Fruit fly (Drosophila melanogaster) whole organism, embryonic: Measurements from ENCODE around the gene CG4577.

Experiments used
- B-H2 ChIP-seq: fragments of 200-800 bp; sonication (Bioruptor generic); optimal IDR thresholded peaks from 2 replicates; lab custom pipeline; 2018; ENCODE audit warnings: missing biosample characterization, mild to moderate bottlenecking, missing genetic modification characterization
- CG10147 ChIP-seq: fragments of 200-800 bp; sonication (Bioruptor generic); optimal IDR thresholded peaks from 2 replicates; lab custom pipeline; 2019; ENCODE audit warnings: missing biosample characterization, mild to moderate bottlenecking, missing genetic modification characterization, moderate library complexity
- CG10321 ChIP-seq: fragments of 200-800 bp; sonication (Bioruptor generic); IDR thresholded peaks from 2 replicates; pipeline ENCODE4 v1.3.6; 2022; ENCODE audit warnings: missing biosample characterization, missing genetic modification characterization
- CG14441 ChIP-seq: fragments of 200-800 bp; sonication (Bioruptor generic); IDR thresholded peaks from 2 replicates; pipeline ENCODE4 v1.3.6; 2022; ENCODE audit warnings: missing biosample characterization, missing genetic modification characterization
- CG15073 ChIP-seq: fragments of 200-800 bp; sonication (Bioruptor generic); optimal IDR thresholded peaks from 2 replicates; lab custom pipeline; 2016; ENCODE audit warnings: missing biosample characterization, missing genetic modification characterization
- CG17829 ChIP-seq: fragments of 200-800 bp; optimal IDR thresholded peaks from 2 replicates; lab custom pipeline; 2019; ENCODE audit warnings: missing biosample characterization, mild to moderate bottlenecking, missing genetic modification characterization, moderate library complexity
- CG34224 ChIP-seq: fragments of 200-800 bp; sonication (Bioruptor generic); IDR thresholded peaks from 3 replicates; pipeline ENCODE4 v1.3.6; 2022; ENCODE audit warnings: missing biosample characterization, missing genetic modification characterization; ENCODE audit not compliant: partially characterized antibody
- CG34376 ChIP-seq: fragments of 200-800 bp; sonication (Bioruptor generic); optimal IDR thresholded peaks from 2 replicates; lab custom pipeline; 2018; ENCODE audit warnings: missing biosample characterization, mild to moderate bottlenecking, missing genetic modification characterization
- CG4404 ChIP-seq: fragments of 200-800 bp; sonication (Bioruptor generic); IDR thresholded peaks from 2 replicates; pipeline ENCODE4 v1.3.6; 2022; ENCODE audit warnings: missing biosample characterization, missing genetic modification characterization
- CG4617 ChIP-seq: fragments of 200-800 bp; sonication (Bioruptor generic); optimal IDR thresholded peaks from 3 replicates; lab custom pipeline; 2016; ENCODE audit warnings: missing biosample characterization, missing genetic modification characterization, borderline replicate concordance
- CG7357 ChIP-seq: fragments of 200-800 bp; sonication (Bioruptor generic); IDR thresholded peaks from 3 replicates; pipeline ENCODE4 v1.3.6; 2022; ENCODE audit warnings: missing biosample characterization, missing genetic modification characterization
- CG7786 ChIP-seq: fragments of 200-800 bp; sonication (Bioruptor generic); optimal IDR thresholded peaks from 2 replicates; lab custom pipeline; 2016; ENCODE audit warnings: missing biosample characterization, missing genetic modification characterization
- CG8765 ChIP-seq: fragments of 200-800 bp; sonication (Bioruptor generic); IDR thresholded peaks from 2 replicates; pipeline ENCODE4 v1.3.6; 2022; ENCODE audit warnings: missing biosample characterization, missing genetic modification characterization
- CG8924 ChIP-seq: fragments of 200-800 bp; optimal IDR thresholded peaks from 3 replicates; lab custom pipeline; 2019; ENCODE audit warnings: missing biosample characterization, mild to moderate bottlenecking, missing genetic modification characterization, moderate library complexity
- CG8944 ChIP-seq: fragments of 200-800 bp; sonication (Bioruptor generic); optimal IDR thresholded peaks from 3 replicates; lab custom pipeline; 2016; ENCODE audit warnings: missing biosample characterization, missing genetic modification characterization
- CG9215 ChIP-seq: fragments of 200-800 bp; sonication (Bioruptor generic); IDR thresholded peaks from 2 replicates; pipeline ENCODE4 v1.3.6; 2022; ENCODE audit warnings: missing biosample characterization, missing genetic modification characterization
- D19A ChIP-seq: fragments of 200-800 bp; optimal IDR thresholded peaks from 3 replicates; lab custom pipeline; 2019; ENCODE audit warnings: missing biosample characterization, mild to moderate bottlenecking, missing genetic modification characterization, moderate library complexity
- Doc3 ChIP-seq: fragments of 200-800 bp; sonication (Bioruptor generic); IDR thresholded peaks from 3 replicates; pipeline ENCODE4 v1.3.6; 2022; ENCODE audit warnings: missing biosample characterization, missing genetic modification characterization; ENCODE audit not compliant: partially characterized antibody
- E2f2 ChIP-seq: fragments of 200-800 bp; sonication (Bioruptor generic); IDR thresholded peaks from 2 replicates; pipeline ENCODE4 v1.3.6; 2022; ENCODE audit warnings: missing biosample characterization, missing genetic modification characterization
- Fer2 ChIP-seq: fragments of 200-800 bp; sonication (Bioruptor generic); optimal IDR thresholded peaks from 2 replicates; lab custom pipeline; 2018; ENCODE audit warnings: missing biosample characterization, mild to moderate bottlenecking, missing genetic modification characterization, moderate library complexity
- HHEX ChIP-seq: fragments of 200-800 bp; sonication (Bioruptor generic); optimal IDR thresholded peaks from 3 replicates; lab custom pipeline; 2017; ENCODE audit warnings: missing biosample characterization, mild to moderate bottlenecking, missing genetic modification characterization, missing genetic modification reagents
- Hand ChIP-seq: fragments of 200-800 bp; sonication (Bioruptor generic); optimal IDR thresholded peaks from 2 replicates; lab custom pipeline; 2017; ENCODE audit warnings: mild to moderate bottlenecking, missing biosample characterization, missing genetic modification reagents, missing genetic modification characterization
- Hr39 ChIP-seq: fragments of >200 bp; optimal IDR thresholded peaks from 2 replicates; lab custom pipeline; 2017
- Kr ChIP-seq: fragments of 200-800 bp; sonication (Bioruptor generic); optimal IDR thresholded peaks from 2 replicates; lab custom pipeline; 2017; ENCODE audit warnings: missing biosample characterization, mild to moderate bottlenecking, missing genetic modification characterization
- Mad ChIP-seq: fragments of 200-800 bp; sonication (Bioruptor generic); optimal IDR thresholded peaks from 2 replicates; lab custom pipeline; 2016; ENCODE audit warnings: missing biosample characterization, missing genetic modification characterization
- NC2β ChIP-seq: fragments of 200-800 bp; sonication (Bioruptor generic); optimal IDR thresholded peaks from 2 replicates; lab custom pipeline; 2016; ENCODE audit warnings: missing biosample characterization, missing genetic modification characterization
- NFAT ChIP-seq: fragments of 200-800 bp; sonication (Bioruptor generic); IDR thresholded peaks from 2 replicates; pipeline ENCODE4 v1.3.6; 2022; ENCODE audit warnings: missing biosample characterization, missing genetic modification characterization
- PHDP ChIP-seq: fragments of 200-800 bp; sonication (Bioruptor generic); optimal IDR thresholded peaks from 3 replicates; lab custom pipeline; 2018; ENCODE audit warnings: missing biosample characterization, mild to moderate bottlenecking, missing genetic modification characterization, moderate library complexity
- Poxn ChIP-seq: fragments of 200-800 bp; sonication (Bioruptor generic); IDR thresholded peaks from 2 replicates; pipeline ENCODE4 v1.3.6; 2022; ENCODE audit warnings: missing biosample characterization, missing genetic modification characterization
- Scr ChIP-seq: fragments of 200-800 bp; sonication (Bioruptor generic); IDR thresholded peaks from 2 replicates; pipeline ENCODE4 v1.3.6; 2022; ENCODE audit warnings: missing biosample characterization, missing genetic modification characterization; ENCODE audit not compliant: partially characterized antibody
- Side ChIP-seq: fragments of 200-800 bp; sonication (Bioruptor generic); optimal IDR thresholded peaks from 2 replicates; lab custom pipeline; 2016; ENCODE audit warnings: missing biosample characterization, missing genetic modification characterization
- Sox100B ChIP-seq: fragments of 200-800 bp; sonication (Bioruptor generic); optimal IDR thresholded peaks from 3 replicates; lab custom pipeline; 2018; ENCODE audit warnings: missing biosample characterization, mild to moderate bottlenecking, missing genetic modification characterization
- Sox102F ChIP-seq: fragments of 200-800 bp; sonication (Bioruptor generic); optimal IDR thresholded peaks from 2 replicates; lab custom pipeline; 2018; ENCODE audit warnings: missing biosample characterization, mild to moderate bottlenecking, missing genetic modification characterization, moderate library complexity
- Ssrp ChIP-seq: fragments of 200-800 bp; sonication (Bioruptor generic); optimal IDR thresholded peaks from 2 replicates; lab custom pipeline; 2018; ENCODE audit warnings: missing biosample characterization, mild to moderate bottlenecking, missing genetic modification characterization, moderate library complexity
- Tbp ChIP-seq: fragments of >200 bp; optimal IDR thresholded peaks from 2 replicates; lab custom pipeline; 2018; ENCODE audit warnings: missing biosample characterization, missing genetic modification characterization
- abd-A ChIP-seq: fragments of 200-800 bp; sonication (Bioruptor generic); optimal IDR thresholded peaks from 3 replicates; lab custom pipeline; 2019; ENCODE audit warnings: missing biosample characterization, mild to moderate bottlenecking, missing genetic modification characterization, moderate library complexity
- ara ChIP-seq: fragments of 200-800 bp; sonication (Bioruptor generic); IDR thresholded peaks from 2 replicates; pipeline ENCODE4 v1.3.6; 2022; ENCODE audit warnings: missing biosample characterization, missing genetic modification characterization
- ase ChIP-seq: fragments of 200-800 bp; sonication (Bioruptor generic); IDR thresholded peaks from 3 replicates; pipeline ENCODE4 v1.3.6; 2022; ENCODE audit warnings: missing biosample characterization, missing genetic modification characterization
- crp ChIP-seq, 2 experiments: fragments of 200-800 bp; sonication (Bioruptor generic); optimal IDR thresholded peaks; 2 replicates in 1 of 2; 3 replicates in 1 of 2; lab custom pipeline; 2017; ENCODE audit warnings: missing biosample characterization in 2 of 2, missing genetic modification characterization in 2 of 2, mild to moderate bottlenecking in 1 of 2, moderate library complexity in 1 of 2
- esg ChIP-seq: fragments of 200-800 bp; sonication (Bioruptor generic); conservative IDR thresholded peaks from 2 replicates; pipeline ENCODE4 v1.3.6; 2022; ENCODE audit warnings: missing biosample characterization, missing genetic modification characterization
- exex ChIP-seq: fragments of 200-800 bp; sonication (Bioruptor generic); optimal IDR thresholded peaks from 4 replicates; lab custom pipeline; 2018; ENCODE audit warnings: missing biosample characterization, mild to moderate bottlenecking, missing genetic modification characterization, moderate library complexity
- gcm2 ChIP-seq: fragments of 200-800 bp; sonication (Bioruptor generic); optimal IDR thresholded peaks from 2 replicates; lab custom pipeline; 2016; ENCODE audit warnings: missing biosample characterization, missing genetic modification characterization
- her ChIP-seq: fragments of 200-800 bp; sonication (Bioruptor generic); optimal IDR thresholded peaks from 2 replicates; lab custom pipeline; 2016; ENCODE audit warnings: missing biosample characterization, missing genetic modification characterization
- hkb ChIP-seq, 2 experiments: fragments of 200-800 bp in 1 of 2; fragments of >200 bp in 1 of 2; sonication (Bioruptor generic) in 1 of 2; IDR thresholded peaks in 1 of 2; optimal IDR thresholded peaks in 1 of 2; 2 replicates each; pipeline versions ENCODE4 v1.3.6 to Lab custom; 2017 to 2022; ENCODE audit warnings: missing biosample characterization in 1 of 2, missing genetic modification characterization in 1 of 2
- schlank ChIP-seq: fragments of 200-800 bp; sonication (Bioruptor generic); optimal IDR thresholded peaks from 2 replicates; lab custom pipeline; 2018; ENCODE audit warnings: missing biosample characterization, mild to moderate bottlenecking, missing genetic modification characterization
- so ChIP-seq: fragments of 200-800 bp; sonication (Bioruptor generic); IDR thresholded peaks from 3 replicates; pipeline ENCODE4 v1.3.6; 2022; ENCODE audit warnings: missing biosample characterization, missing genetic modification characterization
- tio ChIP-seq: fragments of 200-800 bp; sonication (Bioruptor generic); optimal IDR thresholded peaks from 2 replicates; lab custom pipeline; 2017; ENCODE audit warnings: missing biosample characterization, missing genetic modification characterization, inconsistent platforms
- yki ChIP-seq: fragments of >200 bp; optimal IDR thresholded peaks from 3 replicates; lab custom pipeline; 2018
- zfh1 ChIP-seq: fragments of 200-800 bp; sonication (Bioruptor generic); IDR thresholded peaks from 3 replicates; pipeline ENCODE4 v1.3.6; 2022; ENCODE audit warnings: missing biosample characterization, missing genetic modification characterization

The CG4577 gene

dm6 chr2L:1185642-1186497, 51.4 kb downstream of the CG4577 start, which contains the start of gene CG5001 (continued):
- TF ChIP-seq Sox100B (GFP tag; lab: Kevin White, UChicago) (no peak), tio (no peak), CG15073 (GFP tag; lab: Kevin White, UChicago) (no peak), CG14441 (GFP tag; lab: Robert Waterston, UW) (peak; percentile 83), CG9215 (peak; percentile 76), Mad (GFP tag; lab: Kevin White, UChicago) (peak; percentile 46), crp (GFP tag; optimal IDR thresholded peaks at IDR 0.05; lab: Kevin White, UChicago) (peak in 1 of 2 experiments; percentile 30), PHDP (peak; percentile 94), Hand (GFP tag; lab: Kevin White, UChicago) (peak; percentile 57), CG10321 (GFP tag; lab: Robert Waterston, UW) (0 out of 2 replicates have a peak, but pooled peaks have one; percentile 46), hkb (optimal IDR thresholded peaks at IDR 0.05; lab: Kevin White, UChicago) (no peak), hkb (GFP tag; IDR thresholded peaks at IDR 0.05; lab: Robert Waterston, UW) (peak; percentile 87), ase (GFP tag; lab: Robert Waterston, UW) (peak; percentile 87), CG10147 (GFP tag; lab: Kevin White, UChicago) (peak; percentile 80), Side (peak; percentile 56), NC2β (GFP tag; lab: Kevin White, UChicago) (peak; percentile 60), E2f2 (peak; percentile 61), CG7786 (GFP tag; lab: Kevin White, UChicago) (peak; percentile 53), Kr (GFP tag; lab: Kevin White, UChicago) (no peak), so (GFP tag; lab: Robert Waterston, UW) (peak; percentile 81), Tbp (no peak), CG17829 (tag; lab: Kevin White, UChicago) (peak; percentile 91), abd-A (tag; lab: Kevin White, UChicago) (no peak), CG34224 (peak; percentile 50; the same call in 1 of the 3 replicates), CG4404 (GFP tag; lab: Robert Waterston, UW) (peak; percentile 41; the same call in 1 of the 2 replicates), Fer2 (peak; percentile 82), Hr39 (lab: Kevin White, UChicago) (no peak), Sox102F (GFP tag; lab: Kevin White, UChicago) (peak; percentile 92), CG34376 (GFP tag; lab: Kevin White, UChicago) (peak; percentile 83), CG8924 (peak; percentile 87), exex (tag; lab: Kevin White, UChicago) (peak; percentile 51), CG8765 (GFP tag; lab: Robert Waterston, UW) (no peak), esg (peak; percentile 74), yki (lab: Kevin White, UChicago) (no peak), gcm2 (GFP tag; lab: Kevin White, UChicago) (peak; percentile 77), CG8944 (GFP tag; lab: Kevin White, UChicago) (peak; percentile 50), Scr (GFP tag; lab: Robert Waterston, UW) (0 out of 2 replicates have a peak, but pooled peaks have one; percentile 12), CG7357 (GFP tag; lab: Robert Waterston, UW) (0 out of 3 replicates have a peak, but pooled peaks have one; percentile 37), B-H2 (GFP tag; lab: Kevin White, UChicago) (peak; percentile 64), zfh1 (GFP tag; lab: Robert Waterston, UW) (peak; percentile 92), Ssrp (tag; lab: Kevin White, UChicago) (peak; percentile 79), her (peak; percentile 33), schlank (tag; lab: Kevin White, UChicago) (peak; percentile 25), Poxn (no peak), HHEX (GFP tag; lab: Kevin White, UChicago) (peak; percentile 85), D19A (tag; lab: Kevin White, UChicago) (peak; percentile 82), Doc3 (GFP tag; lab: Robert Waterston, UW) (no peak), ara (peak; percentile 76), NFAT (GFP tag; lab: Robert Waterston, UW) (peak; percentile 90), CG4617 (GFP tag; lab: Kevin White, UChicago) (peak; percentile 12)
